Fruit fly (Drosophila melanogaster) whole organism, wandering third instar larva: ENCODE data around the gene Ankle2.

Source experiments
- Abd-B ChIP-seq: fragments of >200 bp; optimal IDR thresholded peaks from 2 replicates; lab custom pipeline; 2017; ENCODE audit warnings: missing biosample characterization, missing genetic modification characterization
- CG32264 ChIP-seq: fragments of 200-800 bp; sonication (Bioruptor generic); optimal IDR thresholded peaks from 2 replicates; lab custom pipeline; 2016; ENCODE audit warnings: missing biosample characterization, missing genetic modification characterization
- CG9705 ChIP-seq: fragments of 200-800 bp; sonication (Bioruptor generic); optimal IDR thresholded peaks from 2 replicates; lab custom pipeline; 2018; ENCODE audit warnings: missing biosample characterization, mild to moderate bottlenecking, missing genetic modification characterization
- CrebA ChIP-seq: fragments of 200-800 bp; sonication (Bioruptor generic); optimal IDR thresholded peaks from 2 replicates; lab custom pipeline; 2016; ENCODE audit warnings: missing biosample characterization, mild to moderate bottlenecking, missing genetic modification characterization, borderline replicate concordance
- Dfd ChIP-seq: fragments of >200 bp; optimal IDR thresholded peaks from 2 replicates; lab custom pipeline; 2017; ENCODE audit warnings: missing biosample characterization, missing genetic modification characterization
- Dif ChIP-seq: fragments of 200-275, 200-300 bp; sonication (Bioruptor generic); optimal IDR thresholded peaks from 2 replicates; lab custom pipeline; 2018; ENCODE audit warnings: missing biosample characterization, missing genetic modification characterization; ENCODE audit not compliant: partially characterized antibody
- GATAd ChIP-seq: sonication (Bioruptor generic); optimal IDR thresholded peaks from 2 replicates; lab custom pipeline; 2016; ENCODE audit warnings: missing biosample characterization, missing genetic modification characterization
- HLH106 ChIP-seq: fragments of 200-800 bp; optimal IDR thresholded peaks from 3 replicates; lab custom pipeline; 2019; ENCODE audit warnings: missing biosample characterization, mild to moderate bottlenecking, missing genetic modification characterization, moderate library complexity
- Hnf4 ChIP-seq: fragments of 200-800 bp; sonication (Bioruptor generic); optimal IDR thresholded peaks from 2 replicates; lab custom pipeline; 2016; ENCODE audit warnings: missing biosample characterization, mild to moderate bottlenecking, missing genetic modification characterization
- Hr78 ChIP-seq: fragments of >200 bp; optimal IDR thresholded peaks from 2 replicates; lab custom pipeline; 2017; ENCODE audit warnings: missing biosample characterization, missing genetic modification characterization
- Hr83 ChIP-seq: fragments of 200-300 bp; sonication (Bioruptor generic); optimal IDR thresholded peaks from 2 replicates; lab custom pipeline; 2016; ENCODE audit warnings: missing biosample characterization, mild to moderate bottlenecking, missing genetic modification characterization, moderate library complexity; ENCODE audit not compliant: poor library complexity, severe bottlenecking
- Jra ChIP-seq: sonication (Bioruptor generic); optimal IDR thresholded peaks from 2 replicates; lab custom pipeline; 2016; ENCODE audit warnings: missing biosample characterization, missing genetic modification characterization
- Mio ChIP-seq: sonication (Bioruptor generic); optimal IDR thresholded peaks from 2 replicates; lab custom pipeline; 2016; ENCODE audit warnings: missing biosample characterization, missing genetic modification characterization
- Myc ChIP-seq: fragments of >200 bp; optimal IDR thresholded peaks from 2 replicates; lab custom pipeline; 2017
- N ChIP-seq: fragments of >200 bp; optimal IDR thresholded peaks from 2 replicates; lab custom pipeline; 2018; ENCODE audit warnings: missing biosample characterization, missing external identifiers, missing genetic modification characterization
- OdsH ChIP-seq: fragments of 200-800 bp; sonication (Bioruptor generic); optimal IDR thresholded peaks from 2 replicates; lab custom pipeline; 2016; ENCODE audit warnings: missing biosample characterization, mild to moderate bottlenecking, missing genetic modification characterization
- Rel ChIP-seq, 2 experiments: fragments of 200-800 bp; sonication (Bioruptor generic) in 1 of 2; optimal IDR thresholded peaks; 2 replicates in 1 of 2; 3 replicates in 1 of 2; lab custom pipeline; 2016 to 2019; ENCODE audit warnings: mild to moderate bottlenecking in 2 of 2, missing biosample characterization in 2 of 2, missing genetic modification characterization in 2 of 2, moderate library complexity in 1 of 2
- Sp1 ChIP-seq: fragments of 200-800 bp; sonication (Bioruptor generic); optimal IDR thresholded peaks from 3 replicates; lab custom pipeline; 2019; ENCODE audit warnings: missing biosample characterization, mild to moderate bottlenecking, missing genetic modification characterization, moderate library complexity
- Vsx2 ChIP-seq: fragments of 200-300, 225-300 bp; sonication (Bioruptor generic); optimal IDR thresholded peaks from 2 replicates; lab custom pipeline; 2018; ENCODE audit warnings: missing biosample characterization, missing genetic modification characterization; ENCODE audit not compliant: partially characterized antibody
- br ChIP-seq: fragments of 200-800 bp; sonication (Bioruptor generic); optimal IDR thresholded peaks from 2 replicates; lab custom pipeline; 2016; ENCODE audit warnings: missing biosample characterization, missing genetic modification characterization
- brk ChIP-seq: fragments of 200-800 bp; sonication (Bioruptor generic); optimal IDR thresholded peaks from 2 replicates; lab custom pipeline; 2016; ENCODE audit warnings: missing biosample characterization, mild to moderate bottlenecking, missing genetic modification characterization
- dl ChIP-seq, 2 experiments: fragments of 175-275, 200-275 bp in 1 of 2; fragments of 200-275 bp in 1 of 2; sonication (Bioruptor generic); optimal IDR thresholded peaks; lab custom pipeline; 2018; ENCODE audit warnings: mild to moderate bottlenecking in 2 of 2, missing biosample characterization in 2 of 2, missing genetic modification characterization in 2 of 2, moderate library complexity in 2 of 2; ENCODE audit not compliant: partially characterized antibody in 2 of 2, insufficient read depth in 1 of 2
- dmrt93B ChIP-seq: fragments of 200-800 bp; sonication (Bioruptor generic); optimal IDR thresholded peaks from 2 replicates; lab custom pipeline; 2018; ENCODE audit warnings: missing biosample characterization, mild to moderate bottlenecking, missing genetic modification characterization
- dsf ChIP-seq: sonication (Bioruptor generic); optimal IDR thresholded peaks from 2 replicates; lab custom pipeline; 2016; ENCODE audit warnings: missing biosample characterization, missing genetic modification characterization, borderline replicate concordance
- ey ChIP-seq: fragments of 200-800 bp; sonication (Bioruptor generic); optimal IDR thresholded peaks from 2 replicates; lab custom pipeline; 2016; ENCODE audit warnings: missing biosample characterization, missing genetic modification characterization
- foxo ChIP-seq, 2 experiments: fragments of 200-800 bp; sonication (Bioruptor generic); optimal IDR thresholded peaks; 2 replicates in 1 of 2; 3 replicates in 1 of 2; lab custom pipeline; 2016 to 2017; ENCODE audit warnings: missing biosample characterization in 2 of 2, missing genetic modification characterization in 2 of 2
- fru ChIP-seq: fragments of 200-800 bp; sonication (Bioruptor generic); optimal IDR thresholded peaks from 3 replicates; lab custom pipeline; 2016; ENCODE audit warnings: missing biosample characterization, mild to moderate bottlenecking, missing genetic modification characterization
- h ChIP-seq: fragments of 200-800 bp; sonication (Bioruptor generic); optimal IDR thresholded peaks from 3 replicates; lab custom pipeline; 2016; ENCODE audit warnings: missing biosample characterization, mild to moderate bottlenecking, missing genetic modification characterization
- jim ChIP-seq: fragments of 175-275, 200-325 bp; sonication (Bioruptor generic); optimal IDR thresholded peaks from 2 replicates; lab custom pipeline; 2016; ENCODE audit warnings: missing biosample characterization, mild to moderate bottlenecking, missing genetic modification characterization
- lola ChIP-seq: fragments of >200 bp; optimal IDR thresholded peaks from 2 replicates; lab custom pipeline; 2017; ENCODE audit warnings: missing biosample characterization, missing genetic modification characterization
- pan ChIP-seq: fragments of >200 bp; optimal IDR thresholded peaks from 2 replicates; lab custom pipeline; 2017
- psq ChIP-seq: fragments of 200-800 bp; sonication (Bioruptor generic); optimal IDR thresholded peaks from 3 replicates; lab custom pipeline; 2017; ENCODE audit warnings: missing biosample characterization, mild to moderate bottlenecking, missing genetic modification characterization, moderate library complexity
- rgr ChIP-seq: fragments of 200-800 bp; sonication (Bioruptor generic); optimal IDR thresholded peaks from 3 replicates; lab custom pipeline; 2016; ENCODE audit warnings: missing biosample characterization, mild to moderate bottlenecking, missing genetic modification characterization
- sage ChIP-seq: fragments of 200-800 bp; sonication (Bioruptor generic); optimal IDR thresholded peaks from 2 replicates; lab custom pipeline; 2016; ENCODE audit warnings: missing biosample characterization, mild to moderate bottlenecking, missing genetic modification characterization
- sv ChIP-seq: fragments of 200-800 bp; sonication (Bioruptor generic); optimal IDR thresholded peaks from 3 replicates; lab custom pipeline; 2016; ENCODE audit warnings: missing biosample characterization, missing genetic modification characterization
- tai ChIP-seq: sonication (Bioruptor generic); optimal IDR thresholded peaks from 2 replicates; lab custom pipeline; 2016; ENCODE audit warnings: missing biosample characterization, missing genetic modification characterization
- usp ChIP-seq: fragments of >200 bp; optimal IDR thresholded peaks from 2 replicates; lab custom pipeline; 2017; ENCODE audit warnings: missing biosample characterization, missing genetic modification characterization
- woc ChIP-seq: sonication (Bioruptor generic); optimal IDR thresholded peaks from 2 replicates; lab custom pipeline; 2016; ENCODE audit warnings: missing biosample characterization, mild to moderate bottlenecking, missing genetic modification characterization

Gene Ankle2

dm6 chrX:17578869-17579781, at the start of gene Ankle2:
TSS of gene Ankle2 (minus strand) at chrX:17579229.
- TF ChIP-seq woc (GFP tag; lab: Kevin White, UChicago) (peak; percentile 31), Myc (lab: Kevin White, UChicago) (peak; percentile 49), Rel (GFP tag; optimal IDR thresholded peaks at IDR 0.05; lab: Kevin White, UChicago) (no peak), Rel (tag; optimal IDR thresholded peaks at IDR 0.05; lab: Kevin White, UChicago) (peak; percentile 95), dmrt93B (GFP tag; lab: Kevin White, UChicago) (no peak)

- TF ChIP-seq Sp1 (GFP tag; lab: Kevin White, UChicago) (peak; percentile 38), Myc (lab: Kevin White, UChicago) (no peak), dmrt93B (GFP tag; lab: Kevin White, UChicago) (no peak), Hr78 (GFP tag; lab: Kevin White, UChicago) (no peak), tai (GFP tag; lab: Kevin White, UChicago) (no peak), Abd-B (GFP tag; lab: Kevin White, UChicago) (no peak), Dif (GFP tag; lab: Kevin White, UChicago) (no peak), Dfd (GFP tag; lab: Kevin White, UChicago) (no peak), sv (GFP tag; lab: Kevin White, UChicago) (peak; percentile 17), Jra (GFP tag; lab: Kevin White, UChicago) (no peak), rgr (peak; percentile 16), Hnf4 (GFP tag; lab: Kevin White, UChicago) (peak; percentile 21), brk (GFP tag; lab: Kevin White, UChicago) (peak; percentile 50), GATAd (GFP tag; lab: Kevin White, UChicago) (no peak), ey (GFP tag; lab: Kevin White, UChicago) (no peak), usp (GFP tag; lab: Kevin White, UChicago) (no peak), lola (GFP tag; lab: Kevin White, UChicago) (no peak), jim (GFP tag; lab: Kevin White, UChicago) (no peak), HLH106 (peak; percentile 9), sage (no peak), CrebA (GFP tag; lab: Kevin White, UChicago) (no peak), Vsx2 (GFP tag; lab: Kevin White, UChicago) (no peak), dsf (GFP tag; lab: Kevin White, UChicago) (no peak), fru (GFP tag; lab: Kevin White, UChicago) (peak; percentile 37), OdsH (GFP tag; lab: Kevin White, UChicago) (peak; percentile 7), br (GFP tag; lab: Kevin White, UChicago) (peak; percentile 20), dl (GFP tag; optimal IDR thresholded peaks at IDR 0.05; lab: Kevin White, UChicago; ENCODE audit: insufficient read depth in 1 of 2, partially characterized antibody in 2 of 2) (no peak), pan (no peak), h (peak; percentile 37), Hr83 (GFP tag; lab: Kevin White, UChicago) (peak; percentile 6), foxo (GFP tag; optimal IDR thresholded peaks at IDR 0.05; lab: Kevin White, UChicago) (peak in 1 of 2 experiments; percentile 5), CG32264 (no peak), psq (peak; percentile 12), woc (GFP tag; lab: Kevin White, UChicago) (no peak), N (GFP tag; lab: Kevin White, UChicago) (no peak), CG9705 (GFP tag; lab: Kevin White, UChicago) (peak; percentile 23), Mio (GFP tag; lab: Kevin White, UChicago) (no peak), Rel (GFP tag; optimal IDR thresholded peaks at IDR 0.05; lab: Kevin White, UChicago) (peak; percentile 15), Rel (tag; optimal IDR thresholded peaks at IDR 0.05; lab: Kevin White, UChicago) (peak; percentile 35)
Observed at dm6 chrX:17627090-17627992, 48.3 kb upstream of the Ankle2 start, which contains the start of gene stas. TSS of gene stas (minus strand) at chrX:17627895.
